Fruit fly (Drosophila melanogaster) whole organism, embryonic: ENCODE data around the gene RpS3.
A peak's percentile ranks its signal among the peaks of the same experiment; 100 is the strongest.

ENCODE experiments used
- Asciz ChIP-seq: fragments of 200-800 bp; sonication (Bioruptor generic); optimal IDR thresholded peaks from 2 replicates; lab custom pipeline; 2017; ENCODE audit warnings: missing biosample characterization, mild to moderate bottlenecking, missing genetic modification characterization, missing genetic modification reagents
- CG10209 ChIP-seq: fragments of 200-800 bp; sonication (Bioruptor generic); optimal IDR thresholded peaks from 3 replicates; lab custom pipeline; 2017; ENCODE audit warnings: missing biosample characterization, mild to moderate bottlenecking, missing genetic modification characterization, missing genetic modification reagents
- CG11504 ChIP-seq: fragments of 200-800 bp; sonication (Bioruptor generic); optimal IDR thresholded peaks from 3 replicates; lab custom pipeline; 2019; ENCODE audit warnings: missing biosample characterization, mild to moderate bottlenecking, missing genetic modification characterization, moderate library complexity
- CG12071 ChIP-seq: fragments of 200-800 bp; sonication (Bioruptor generic); optimal IDR thresholded peaks from 3 replicates; lab custom pipeline; 2018; ENCODE audit warnings: missing biosample characterization, mild to moderate bottlenecking, missing genetic modification characterization
- CG12744 ChIP-seq: fragments of 200-800 bp; sonication (Bioruptor generic); optimal IDR thresholded peaks from 2 replicates; lab custom pipeline; 2016; ENCODE audit warnings: missing biosample characterization, missing genetic modification characterization
- CG13123 ChIP-seq: fragments of 200-800 bp; sonication (Bioruptor generic); optimal IDR thresholded peaks from 2 replicates; lab custom pipeline; 2016; ENCODE audit warnings: missing biosample characterization, missing genetic modification characterization
- CG13287 ChIP-seq: fragments of 200-800 bp; sonication (Bioruptor generic); IDR thresholded peaks from 2 replicates; pipeline ENCODE4 v1.3.6; 2022; ENCODE audit warnings: missing biosample characterization, missing genetic modification characterization; ENCODE audit not compliant: partially characterized antibody
- CG14441 ChIP-seq: fragments of 200-800 bp; sonication (Bioruptor generic); IDR thresholded peaks from 2 replicates; pipeline ENCODE4 v1.3.6; 2022; ENCODE audit warnings: missing biosample characterization, missing genetic modification characterization
- CG1832 ChIP-seq: fragments of 200-800 bp; sonication (Bioruptor generic); optimal IDR thresholded peaks from 2 replicates; lab custom pipeline; 2017; ENCODE audit warnings: missing biosample characterization, mild to moderate bottlenecking, missing genetic modification characterization, inconsistent platforms
- CG18476 ChIP-seq: fragments of 200-800 bp; sonication (Bioruptor generic); optimal IDR thresholded peaks from 2 replicates; lab custom pipeline; 2016; ENCODE audit warnings: missing biosample characterization, mild to moderate bottlenecking, missing genetic modification characterization
- CG2120 ChIP-seq: fragments of 200-800 bp; sonication (Bioruptor generic); optimal IDR thresholded peaks from 3 replicates; lab custom pipeline; 2016; ENCODE audit warnings: missing biosample characterization, missing genetic modification characterization
- CG31441 ChIP-seq: fragments of 200-800 bp; sonication (Bioruptor generic); IDR thresholded peaks from 2 replicates; pipeline ENCODE4 v1.3.6; 2022; ENCODE audit warnings: missing biosample characterization, missing genetic modification characterization
- CG32532 ChIP-seq: fragments of 200-800 bp; sonication (Bioruptor generic); IDR thresholded peaks from 2 replicates; pipeline ENCODE4 v1.3.6; 2022; ENCODE audit warnings: missing biosample characterization, missing genetic modification characterization
- CG3995 ChIP-seq: fragments of 200-800 bp; sonication (Bioruptor generic); optimal IDR thresholded peaks from 3 replicates; lab custom pipeline; 2016; ENCODE audit warnings: missing biosample characterization, missing genetic modification characterization
- CG4282 ChIP-seq: fragments of 200-800 bp; sonication (Bioruptor generic); optimal IDR thresholded peaks from 2 replicates; lab custom pipeline; 2016; ENCODE audit warnings: missing biosample characterization, missing genetic modification characterization
- CG4404 ChIP-seq: fragments of 200-800 bp; sonication (Bioruptor generic); IDR thresholded peaks from 2 replicates; pipeline ENCODE4 v1.3.6; 2022; ENCODE audit warnings: missing biosample characterization, missing genetic modification characterization
- CG7357 ChIP-seq: fragments of 200-800 bp; sonication (Bioruptor generic); IDR thresholded peaks from 3 replicates; pipeline ENCODE4 v1.3.6; 2022; ENCODE audit warnings: missing biosample characterization, missing genetic modification characterization
- CG9215 ChIP-seq: fragments of 200-800 bp; sonication (Bioruptor generic); IDR thresholded peaks from 2 replicates; pipeline ENCODE4 v1.3.6; 2022; ENCODE audit warnings: missing biosample characterization, missing genetic modification characterization
- CHES-1-like ChIP-seq: fragments of 200-800 bp; sonication (Bioruptor generic); optimal IDR thresholded peaks from 2 replicates; lab custom pipeline; 2016; ENCODE audit warnings: missing biosample characterization, missing genetic modification characterization
- D19B ChIP-seq: fragments of 200-800 bp; sonication (Bioruptor generic); optimal IDR thresholded peaks from 2 replicates; lab custom pipeline; 2017; ENCODE audit warnings: missing biosample characterization, mild to moderate bottlenecking, missing genetic modification characterization
- Dp ChIP-seq: fragments of 200-800 bp; sonication (Bioruptor generic); optimal IDR thresholded peaks from 2 replicates; lab custom pipeline; 2018; ENCODE audit warnings: missing biosample characterization, mild to moderate bottlenecking, missing genetic modification characterization, moderate library complexity
- Gsc ChIP-seq: fragments of 200-800 bp; sonication (Bioruptor generic); IDR thresholded peaks from 2 replicates; pipeline ENCODE4 v1.3.6; 2022; ENCODE audit warnings: missing biosample characterization, missing genetic modification characterization
- HLH4C ChIP-seq: fragments of 200-800 bp; sonication (Bioruptor generic); IDR thresholded peaks from 3 replicates; pipeline ENCODE4 v1.3.6; 2022; ENCODE audit warnings: missing biosample characterization, missing genetic modification characterization; ENCODE audit not compliant: partially characterized antibody
- Hr39 ChIP-seq: fragments of >200 bp; optimal IDR thresholded peaks from 2 replicates; lab custom pipeline; 2017
- Lpt ChIP-seq: fragments of >200 bp; optimal IDR thresholded peaks from 2 replicates; lab custom pipeline; 2018; ENCODE audit warnings: missing biosample characterization, missing genetic modification characterization
- Mrtf ChIP-seq: fragments of 200-800 bp; sonication (Bioruptor generic); IDR thresholded peaks from 3 replicates; pipeline ENCODE4 v1.3.6; 2022; ENCODE audit warnings: missing biosample characterization, missing genetic modification characterization
- NK7.1 ChIP-seq: fragments of 200-800 bp; sonication (Bioruptor generic); optimal IDR thresholded peaks from 3 replicates; lab custom pipeline; 2016; ENCODE audit warnings: missing biosample characterization, missing genetic modification characterization
- Sin3A ChIP-seq: fragments of >200 bp; optimal IDR thresholded peaks from 2 replicates; lab custom pipeline; 2018
- Vsx1 ChIP-seq: fragments of 200-800 bp; sonication (Bioruptor generic); optimal IDR thresholded peaks from 2 replicates; lab custom pipeline; 2017; ENCODE audit warnings: missing biosample characterization, mild to moderate bottlenecking, missing genetic modification characterization, missing genetic modification reagents
- btn ChIP-seq: fragments of 200-800 bp; sonication (Bioruptor generic); optimal IDR thresholded peaks from 2 replicates; lab custom pipeline; 2016; ENCODE audit warnings: missing biosample characterization, missing genetic modification characterization
- cato ChIP-seq: fragments of 200-800 bp; sonication (Bioruptor generic); optimal IDR thresholded peaks from 2 replicates; lab custom pipeline; 2016; ENCODE audit warnings: missing biosample characterization, missing genetic modification characterization, borderline replicate concordance
- caup ChIP-seq: fragments of 200-800 bp; sonication (Bioruptor generic); optimal IDR thresholded peaks from 3 replicates; lab custom pipeline; 2017; ENCODE audit warnings: missing biosample characterization, mild to moderate bottlenecking, missing genetic modification characterization, moderate library complexity; ENCODE audit not compliant: severe bottlenecking
- dan ChIP-seq: fragments of 200-800 bp; sonication (Bioruptor generic); IDR thresholded peaks from 2 replicates; pipeline ENCODE4 v1.3.6; 2022; ENCODE audit warnings: missing biosample characterization, missing genetic modification characterization
- dati ChIP-seq: fragments of 200-800 bp; sonication (Bioruptor generic); IDR thresholded peaks from 2 replicates; pipeline ENCODE4 v1.3.6; 2022; ENCODE audit warnings: missing biosample characterization, missing genetic modification characterization
- gfzf ChIP-seq: fragments of 200-800 bp; sonication (Bioruptor generic); optimal IDR thresholded peaks from 2 replicates; lab custom pipeline; 2016; ENCODE audit warnings: missing biosample characterization, mild to moderate bottlenecking, missing genetic modification characterization, moderate library complexity
- inv ChIP-seq: fragments of 200-800 bp; sonication (Bioruptor generic); IDR thresholded peaks from 2 replicates; pipeline ENCODE4 v1.3.6; 2022; ENCODE audit warnings: missing biosample characterization, missing genetic modification characterization; ENCODE audit not compliant: partially characterized antibody
- ken ChIP-seq: fragments of 200-800 bp; sonication (Bioruptor generic); IDR thresholded peaks from 3 replicates; pipeline ENCODE4 v1.3.6; 2022; ENCODE audit warnings: missing biosample characterization, missing genetic modification characterization
- knrl ChIP-seq: fragments of 200-800 bp; sonication (Bioruptor generic); IDR thresholded peaks from 3 replicates; pipeline ENCODE4 v1.3.6; 2022; ENCODE audit warnings: missing biosample characterization, missing genetic modification characterization; ENCODE audit not compliant: partially characterized antibody
- oc ChIP-seq: fragments of 200-800 bp; sonication (Bioruptor generic); optimal IDR thresholded peaks from 2 replicates; lab custom pipeline; 2018; ENCODE audit warnings: missing biosample characterization, mild to moderate bottlenecking, missing genetic modification characterization, moderate library complexity
- peb ChIP-seq: fragments of 200-800 bp; sonication (Bioruptor generic); IDR thresholded peaks from 2 replicates; pipeline ENCODE4 v1.3.6; 2022; ENCODE audit warnings: missing biosample characterization, missing genetic modification characterization
- phol ChIP-seq: fragments of 200-800 bp; sonication (Bioruptor generic); optimal IDR thresholded peaks from 3 replicates; lab custom pipeline; 2018; ENCODE audit warnings: missing biosample characterization, mild to moderate bottlenecking, missing genetic modification characterization, moderate library complexity
- psq ChIP-seq: fragments of 200-800 bp; sonication (Bioruptor generic); optimal IDR thresholded peaks from 2 replicates; lab custom pipeline; 2017; ENCODE audit warnings: missing biosample characterization, missing genetic modification characterization
- salm ChIP-seq: fragments of 200-800 bp; sonication (Bioruptor generic); optimal IDR thresholded peaks from 2 replicates; lab custom pipeline; 2018; ENCODE audit warnings: missing biosample characterization, mild to moderate bottlenecking, missing genetic modification characterization
- sqz ChIP-seq: fragments of 200-800 bp; sonication (Bioruptor generic); optimal IDR thresholded peaks from 3 replicates; lab custom pipeline; 2018; ENCODE audit warnings: missing biosample characterization, mild to moderate bottlenecking, missing genetic modification characterization
- tgo ChIP-seq: fragments of 200-800 bp; sonication (Bioruptor generic); IDR thresholded peaks from 3 replicates; pipeline ENCODE4 v1.3.6; 2022; ENCODE audit warnings: missing biosample characterization, missing genetic modification characterization
- tin ChIP-seq: fragments of 200-800 bp; sonication (Bioruptor generic); optimal IDR thresholded peaks from 3 replicates; lab custom pipeline; 2016; ENCODE audit warnings: missing biosample characterization, missing genetic modification characterization
- toy ChIP-seq: fragments of 200-800 bp; sonication (Bioruptor generic); IDR thresholded peaks from 2 replicates; pipeline ENCODE4 v1.3.6; 2022; ENCODE audit warnings: missing biosample characterization, missing genetic modification characterization
- ttk ChIP-seq: fragments of 200-800 bp; sonication (Bioruptor generic); IDR thresholded peaks from 2 replicates; pipeline ENCODE4 v2.1.2; 2022; ENCODE audit warnings: missing biosample characterization, missing genetic modification characterization
- tx ChIP-seq: fragments of 200-800 bp; sonication (Bioruptor generic); optimal IDR thresholded peaks from 2 replicates; lab custom pipeline; 2016; ENCODE audit warnings: missing biosample characterization, missing genetic modification characterization
- vnd ChIP-seq: fragments of 200-800 bp; sonication (Bioruptor generic); IDR thresholded peaks from 3 replicates; pipeline ENCODE4 v1.3.6; 2022; ENCODE audit warnings: missing biosample characterization, missing genetic modification characterization; ENCODE audit not compliant: partially characterized antibody

Gene RpS3

dm6 chr3R:23347432-23348305 is 10.9 kb upstream of the RpS3 start, which contains the start of gene PolE1 (continued):
- TF ChIP-seq CG18476 (GFP tag; lab: Kevin White, UChicago) (no peak), Vsx1 (GFP tag; lab: Kevin White, UChicago) (no peak), CG9215 (no peak), peb (GFP tag; lab: Robert Waterston, UW) (no peak), Lpt (GFP tag; lab: Kevin White, UChicago) (no peak), dan (GFP tag; lab: Robert Waterston, UW) (no peak), Mrtf (no peak), CG31441 (GFP tag; lab: Robert Waterston, UW) (0 out of 2 replicates have a peak, but pooled peaks have one; percentile 10), CG32532 (GFP tag; lab: Robert Waterston, UW) (no peak), psq (GFP tag; lab: Kevin White, UChicago) (no peak), CG10209 (GFP tag; lab: Kevin White, UChicago) (no peak), Sin3A (lab: Kevin White, UChicago) (peak; percentile 45), CG4282 (GFP tag; lab: Kevin White, UChicago) (no peak), HLH4C (GFP tag; lab: Robert Waterston, UW) (peak; percentile 33; the same call in 1 of the 3 replicates), phol (tag; lab: Kevin White, UChicago) (peak; percentile 28), Hr39 (lab: Kevin White, UChicago) (no peak), tx (GFP tag; lab: Kevin White, UChicago) (no peak), CG12744 (GFP tag; lab: Kevin White, UChicago) (peak; percentile 1), CG12071 (GFP tag; lab: Kevin White, UChicago) (no peak), oc (tag; lab: Kevin White, UChicago) (no peak), Gsc (GFP tag; lab: Robert Waterston, UW) (no peak), dati (no peak), CG13123 (no peak), CHES-1-like (GFP tag; lab: Kevin White, UChicago) (no peak), sqz (GFP tag; lab: Kevin White, UChicago) (no peak), CG14441 (GFP tag; lab: Robert Waterston, UW) (no peak), CG2120 (peak; percentile 40), D19B (GFP tag; lab: Kevin White, UChicago) (no peak), CG4404 (GFP tag; lab: Robert Waterston, UW) (no peak), ttk (0 out of 2 replicates have a peak, but pooled peaks have one; percentile 22), inv (no peak; the same call in 1 of the 2 replicates), ken (GFP tag; lab: Robert Waterston, UW) (peak; percentile 31; the same call in 1 of the 3 replicates), Dp (GFP tag; lab: Kevin White, UChicago) (peak; percentile 99), CG7357 (no peak), toy (GFP tag; lab: Robert Waterston, UW) (no peak), gfzf (GFP tag; lab: Kevin White, UChicago) (peak; percentile 83), NK7.1 (GFP tag; lab: Kevin White, UChicago) (no peak), knrl (no peak), CG3995 (GFP tag; lab: Kevin White, UChicago) (no peak), CG11504 (tag; lab: Kevin White, UChicago) (peak; percentile 11), CG13287 (GFP tag; lab: Robert Waterston, UW) (peak; percentile 29; the same call in 1 of the 2 replicates), caup (peak; percentile 15), cato (no peak), CG1832 (GFP tag; lab: Kevin White, UChicago) (no peak), tgo (GFP tag; lab: Robert Waterston, UW) (no peak), vnd (GFP tag; lab: Robert Waterston, UW) (no peak), salm (tag; lab: Kevin White, UChicago) (no peak), tin (peak; percentile 16), Asciz (peak; percentile 3), btn (GFP tag; lab: Kevin White, UChicago) (no peak)
